Fruit fly (Drosophila melanogaster): ENCODE measurements around the gene CG14443.
A peak's percentile ranks its signal among the peaks of the same experiment; 100 is the strongest.

CG14443 gene

dm6 chrX:6677826-6678489 is 44.2 kb downstream of the CG14443 start, which contains the start of gene Fum1 (continued):
- no peak for TF ChIP-seq wor (GFP tag; IDR thresholded peaks at IDR 0.05)
- TF ChIP-seq ato (GFP tag; IDR thresholded peaks at IDR 0.05; ENCODE audit: partially characterized antibody), result peak; percentile 57; the same call in 1 of the 2 replicates
- no peak for TF ChIP-seq D19A (tag; optimal IDR thresholded peaks at IDR 0.05)
- TF ChIP-seq CG8478 (optimal IDR thresholded peaks at IDR 0.05), result no peak
- TF ChIP-seq prd (optimal IDR thresholded peaks at IDR 0.05), result no peak
- no peak for TF ChIP-seq prd (GFP tag; IDR thresholded peaks at IDR 0.05)
- TF ChIP-seq Hsf (GFP tag; optimal IDR thresholded peaks at IDR 0.05), result no peak
- TF ChIP-seq disco-r (GFP tag; optimal IDR thresholded peaks at IDR 0.05), result no peak
- peak; percentile 8 for TF ChIP-seq Deaf1 (tag; optimal IDR thresholded peaks at IDR 0.05)
- TF ChIP-seq CG11723 (GFP tag; optimal IDR thresholded peaks at IDR 0.05), result no peak
- TF ChIP-seq Ets97D (GFP tag; optimal IDR thresholded peaks at IDR 0.05), result peak; percentile 4
- no peak for TF ChIP-seq CG13775 (GFP tag; optimal IDR thresholded peaks at IDR 0.05)
- TF ChIP-seq Gug (GFP tag; IDR thresholded peaks at IDR 0.05), result no peak
- no peak for TF ChIP-seq CG31365 (tag; optimal IDR thresholded peaks at IDR 0.05)
- no peak for TF ChIP-seq Ssrp (tag; optimal IDR thresholded peaks at IDR 0.05)
- no peak for TF ChIP-seq Vsx1 (GFP tag; optimal IDR thresholded peaks at IDR 0.05)
- no peak for TF ChIP-seq dysf (GFP tag; IDR thresholded peaks at IDR 0.05)
- TF ChIP-seq CG14860 (GFP tag; IDR thresholded peaks at IDR 0.05; ENCODE audit: partially characterized antibody), result peak; percentile 88
- TF ChIP-seq CG5180 (GFP tag; optimal IDR thresholded peaks at IDR 0.05), result no peak
- no peak for TF ChIP-seq ttk (GFP tag; IDR thresholded peaks at IDR 0.05)
- TF ChIP-seq Dad (GFP tag; optimal IDR thresholded peaks at IDR 0.05), result no peak
- peak; percentile 45 for TF ChIP-seq Nf-YC (tag; optimal IDR thresholded peaks at IDR 0.05)
- TF ChIP-seq Side (GFP tag; optimal IDR thresholded peaks at IDR 0.05), result no peak
- TF ChIP-seq CG10543 (GFP tag; optimal IDR thresholded peaks at IDR 0.05), result no peak
- TF ChIP-seq odd (GFP tag; optimal IDR thresholded peaks at IDR 0.05), result no peak
- TF ChIP-seq CG7556 (GFP tag; optimal IDR thresholded peaks at IDR 0.05), result no peak
- TF ChIP-seq Antp (GFP tag; optimal IDR thresholded peaks at IDR 0.05), result no peak
- no peak for TF ChIP-seq CG12769 (tag; optimal IDR thresholded peaks at IDR 0.05)
- no peak for TF ChIP-seq CG7839 (tag; optimal IDR thresholded peaks at IDR 0.05)
- no peak for TF ChIP-seq CG17359 (tag; optimal IDR thresholded peaks at IDR 0.05)
- TF ChIP-seq Gsc (GFP tag; IDR thresholded peaks at IDR 0.05), result no peak
- TF ChIP-seq Scr (GFP tag; IDR thresholded peaks at IDR 0.05; ENCODE audit: partially characterized antibody), result peak; percentile 95
- no peak for TF ChIP-seq fd3F (GFP tag; optimal IDR thresholded peaks at IDR 0.05)
- no peak for TF ChIP-seq Dip3 (GFP tag; optimal IDR thresholded peaks at IDR 0.05)
- TF ChIP-seq cas (GFP tag; IDR thresholded peaks at IDR 0.05), result no peak
- TF ChIP-seq gt (GFP tag; IDR thresholded peaks at IDR 0.05), result no peak
- TF ChIP-seq HLH4C (GFP tag; IDR thresholded peaks at IDR 0.05; ENCODE audit: partially characterized antibody), result peak; percentile 92
- no peak for TF ChIP-seq ERR (GFP tag; optimal IDR thresholded peaks at IDR 0.05)
- no peak for TF ChIP-seq HLH54F (GFP tag; optimal IDR thresholded peaks at IDR 0.05)
- TF ChIP-seq Mrtf (GFP tag; IDR thresholded peaks at IDR 0.05), result no peak
- no peak for TF ChIP-seq CG11085 (GFP tag; IDR thresholded peaks at IDR 0.05)
- TF ChIP-seq org-1 (GFP tag; optimal IDR thresholded peaks at IDR 0.05), result no peak
- no peak for TF ChIP-seq br (optimal IDR thresholded peaks at IDR 0.05)
- TF ChIP-seq nmo (GFP tag; optimal IDR thresholded peaks at IDR 0.05), result peak; percentile 49
- no peak for TF ChIP-seq dimm (GFP tag; IDR thresholded peaks at IDR 0.05)
- no peak for TF ChIP-seq pb (GFP tag; optimal IDR thresholded peaks at IDR 0.05)
- TF ChIP-seq CG11696 (GFP tag; IDR thresholded peaks at IDR 0.05), result no peak
- no peak for TF ChIP-seq CG9876 (GFP tag; optimal IDR thresholded peaks at IDR 0.05)
- no peak for TF ChIP-seq fd96Cb (tag; optimal IDR thresholded peaks at IDR 0.05)
- no peak for TF ChIP-seq CG31224 (GFP tag; IDR thresholded peaks at IDR 0.05)
- no peak for TF ChIP-seq dmrt11E (tag; optimal IDR thresholded peaks at IDR 0.05)
- TF ChIP-seq hbn (GFP tag; IDR thresholded peaks at IDR 0.05; ENCODE audit: partially characterized antibody), result peak; percentile 85

All from whole organism, embryonic.